Worm (Caenorhabditis elegans): ENCODE measurements around the gene cest-16.

The cest-16 gene

ce11 chrX:6251321-6251720, 48.4 kb upstream of the cest-16 start:
- TF ChIP-seq lin-35 (GFP tag; optimal IDR thresholded peaks at IDR 0.05) = no peak
- TF ChIP-seq dsc-1 (tag; optimal IDR thresholded peaks at IDR 0.05) = peak; percentile 26
- no peak for TF ChIP-seq fos-1 (tag; optimal IDR thresholded peaks at IDR 0.05)
- peak; percentile 3 for TF ChIP-seq nhr-47 (tag; optimal IDR thresholded peaks at IDR 0.05)
- TF ChIP-seq swsn-7 (tag; optimal IDR thresholded peaks at IDR 0.05) = no peak
- peak; percentile 20 for TF ChIP-seq nhr-85 (tag)
- TF ChIP-seq rnt-1 (tag; optimal IDR thresholded peaks at IDR 0.05) = peak; percentile 3

ce11 chrX:6251947-6252617, 47.7 kb upstream of the cest-16 start:
- TF ChIP-seq lir-3 (tag; optimal IDR thresholded peaks at IDR 0.05; ENCODE audit: poor library complexity) (peak; percentile 5), ceh-8 (GFP tag; optimal IDR thresholded peaks at IDR 0.05) (peak; percentile 14), efl-3 (GFP tag; optimal IDR thresholded peaks at IDR 0.05) (no peak), lin-35 (GFP tag; optimal IDR thresholded peaks at IDR 0.05) (peak; percentile 12 to 61), nhr-47 (tag; optimal IDR thresholded peaks at IDR 0.05) (peak; percentile 78), nhr-90 (tag; optimal IDR thresholded peaks at IDR 0.05; ENCODE audit: poor library complexity) (peak; percentile 74), hlh-4 (tag; optimal IDR thresholded peaks at IDR 0.05) (no peak), lin-13 (GFP tag; optimal IDR thresholded peaks at IDR 0.05) (no peak), ama-1 (optimal IDR thresholded peaks at IDR 0.05) (peak; percentile 98), skn-1 (tag; optimal IDR thresholded peaks at IDR 0.05) (no peak), fkh-4 (tag; optimal IDR thresholded peaks at IDR 0.05; ENCODE audit: borderline replicate concordance) (no peak), pag-3 (tag; optimal IDR thresholded peaks at IDR 0.05; ENCODE audit: borderline replicate concordance, insufficient read depth) (no peak), fkh-8 (tag; optimal IDR thresholded peaks at IDR 0.05) (peak; percentile 52), Y116A8C.19 (tag; optimal IDR thresholded peaks at IDR 0.05; ENCODE audit: borderline replicate concordance) (no peak), ztf-4 (tag; optimal IDR thresholded peaks at IDR 0.05) (peak; percentile 32), sox-4 (tag; optimal IDR thresholded peaks at IDR 0.05) (no peak), mdl-1 (tag; optimal IDR thresholded peaks at IDR 0.05) (peak in 1 of 2 experiments; percentile 34), sptf-1 (tag; optimal IDR thresholded peaks at IDR 0.05) (no peak), nhr-85 (tag) (peak; percentile 88), sup-37 (GFP tag; optimal IDR thresholded peaks at IDR 0.05) (peak; percentile 17), snpc-4 (tag; optimal IDR thresholded peaks at IDR 0.05) (no peak), zag-1 (tag; optimal IDR thresholded peaks at IDR 0.05) (no peak), nhr-84 (tag; optimal IDR thresholded peaks at IDR 0.05) (no peak), C04F5.9 (tag; optimal IDR thresholded peaks at IDR 0.05) (no peak), ceh-88 (GFP tag; IDR thresholded peaks at IDR 0.05) (peak; percentile 64), grh-1 (GFP tag; IDR thresholded peaks at IDR 0.05) (0 out of 2 replicates have a peak, but pooled peaks have one; percentile 40), rnt-1 (tag; optimal IDR thresholded peaks at IDR 0.05) (peak; percentile 68), ceh-90 (tag; optimal IDR thresholded peaks at IDR 0.05) (no peak), nhr-12 (tag; optimal IDR thresholded peaks at IDR 0.05) (no peak), nhr-19 (GFP tag; conservative IDR thresholded peaks at IDR 0.05) (peak; percentile 62), hlh-17 (GFP tag; optimal IDR thresholded peaks at IDR 0.05; ENCODE audit: borderline replicate concordance) (no peak), swsn-7 (tag; optimal IDR thresholded peaks at IDR 0.05) (peak; percentile 49), xbp-1 (tag; optimal IDR thresholded peaks at IDR 0.05) (peak; percentile 62), hpl-2 (GFP tag; optimal IDR thresholded peaks at IDR 0.05) (no peak), nhr-77 (tag; optimal IDR thresholded peaks at IDR 0.05) (peak; percentile 20), aha-1 (tag; optimal IDR thresholded peaks at IDR 0.05) (no peak), snu-23 (GFP tag; optimal IDR thresholded peaks at IDR 0.05) (peak; percentile 73), F16B12.6 (tag; optimal IDR thresholded peaks at IDR 0.05) (no peak), tlp-1 (tag; optimal IDR thresholded peaks at IDR 0.05) (no peak), ets-5 (GFP tag; IDR thresholded peaks at IDR 0.05) (no peak), mef-2 (tag; optimal IDR thresholded peaks at IDR 0.05) (no peak), fkh-10 (GFP tag; optimal IDR thresholded peaks at IDR 0.05) (no peak), pqm-1 (tag; optimal IDR thresholded peaks at IDR 0.05) (no peak), aly-2 (tag; optimal IDR thresholded peaks at IDR 0.05) (peak; percentile 26), lsy-2 (tag; optimal IDR thresholded peaks at IDR 0.05) (peak in 1 of 2 experiments; percentile 27), jun-1 (tag; optimal IDR thresholded peaks at IDR 0.05) (peak; percentile 24), ceh-82 (tag; optimal IDR thresholded peaks at IDR 0.05) (peak; percentile 16 to 48 (median 39)), dpl-1 (GFP tag; optimal IDR thresholded peaks at IDR 0.05) (no peak)
